Fruit fly (Drosophila melanogaster): Measurements from ENCODE around the gene Spp.

Spp gene

dm6 chr2L:512028-512427 is 32.4 kb downstream of the Spp start (continued):
- TF ChIP-seq CG17612 (GFP tag; IDR thresholded peaks at IDR 0.05) (peak; percentile 52; the same call in 1 of the 2 replicates), CG34376 (GFP tag; optimal IDR thresholded peaks at IDR 0.05) (no peak), MTF-1 (GFP tag; optimal IDR thresholded peaks at IDR 0.05; ENCODE audit: borderline replicate concordance) (no peak), z (GFP tag; IDR thresholded peaks at IDR 0.05) (no peak), CG10366 (GFP tag; IDR thresholded peaks at IDR 0.05) (peak; percentile 67), Doc2 (GFP tag; IDR thresholded peaks at IDR 0.05) (no peak), Neu2 (GFP tag; optimal IDR thresholded peaks at IDR 0.05; ENCODE audit: borderline replicate concordance) (no peak), CG3065 (GFP tag; optimal IDR thresholded peaks at IDR 0.05) (no peak), CG1832 (GFP tag; optimal IDR thresholded peaks at IDR 0.05) (no peak), grau (tag; optimal IDR thresholded peaks at IDR 0.05) (peak; percentile 65), Ptx1 (GFP tag; IDR thresholded peaks at IDR 0.05) (peak; percentile 83), unpg (GFP tag; optimal IDR thresholded peaks at IDR 0.05) (peak; percentile 73), gsb-n (tag; optimal IDR thresholded peaks at IDR 0.05) (peak; percentile 48), sna (GFP tag; IDR thresholded peaks at IDR 0.05; ENCODE audit: partially characterized antibody) (no peak), prd (optimal IDR thresholded peaks at IDR 0.05) (no peak), prd (GFP tag; IDR thresholded peaks at IDR 0.05) (peak; percentile 55; the same call in 2 of the 3 replicates), mam (GFP tag; optimal IDR thresholded peaks at IDR 0.05) (peak; percentile 30), Hr3 (GFP tag; optimal IDR thresholded peaks at IDR 0.05) (peak; percentile 61), NFAT (GFP tag; IDR thresholded peaks at IDR 0.05) (no peak), slou (GFP tag; optimal IDR thresholded peaks at IDR 0.05) (peak; percentile 27), CG4360 (GFP tag; IDR thresholded peaks at IDR 0.05) (0 out of 2 replicates have a peak, but pooled peaks have one; percentile 12), salm (tag; optimal IDR thresholded peaks at IDR 0.05) (peak; percentile 21), Oli (tag; optimal IDR thresholded peaks at IDR 0.05) (peak; percentile 74), CG15479 (GFP tag; optimal IDR thresholded peaks at IDR 0.05) (no peak), dmrt11E (tag; optimal IDR thresholded peaks at IDR 0.05) (peak; percentile 65), nom (GFP tag; optimal IDR thresholded peaks at IDR 0.05) (no peak), CG9797 (GFP tag; optimal IDR thresholded peaks at IDR 0.05) (no peak), fd64A (GFP tag; optimal IDR thresholded peaks at IDR 0.05) (peak; percentile 0), lbe (GFP tag; optimal IDR thresholded peaks at IDR 0.05) (peak; percentile 55), CG8281 (tag; optimal IDR thresholded peaks at IDR 0.05) (peak; percentile 11), CG12391 (tag; optimal IDR thresholded peaks at IDR 0.05) (peak; percentile 74), CG10959 (GFP tag; IDR thresholded peaks at IDR 0.05) (no peak), CG11696 (GFP tag; IDR thresholded peaks at IDR 0.05) (no peak), Lhr (GFP tag; optimal IDR thresholded peaks at IDR 0.05) (peak; percentile 25), NK7.1 (GFP tag; optimal IDR thresholded peaks at IDR 0.05) (no peak), hth (optimal IDR thresholded peaks at IDR 0.05) (no peak), chn (GFP tag; optimal IDR thresholded peaks at IDR 0.05) (peak; percentile 46), fru (optimal IDR thresholded peaks at IDR 0.05) (no peak), BEAF-32 (GFP tag; optimal IDR thresholded peaks at IDR 0.05) (no peak), CG2889 (GFP tag; IDR thresholded peaks at IDR 0.05) (peak; percentile 54; the same call in 1 of the 3 replicates), ham (GFP tag; IDR thresholded peaks at IDR 0.05) (no peak), Myb (GFP tag; optimal IDR thresholded peaks at IDR 0.05) (no peak), fd102C (GFP tag; optimal IDR thresholded peaks at IDR 0.05) (no peak), sd (tag; optimal IDR thresholded peaks at IDR 0.05) (no peak), Spps (tag; optimal IDR thresholded peaks at IDR 0.05) (no peak), CG10654 (GFP tag; optimal IDR thresholded peaks at IDR 0.05) (no peak), CG10209 (GFP tag; optimal IDR thresholded peaks at IDR 0.05) (peak; percentile 62), cwo (GFP tag; optimal IDR thresholded peaks at IDR 0.05) (no peak), knrl (GFP tag; IDR thresholded peaks at IDR 0.05; ENCODE audit: partially characterized antibody) (no peak), Blimp-1 (GFP tag; optimal IDR thresholded peaks at IDR 0.05) (peak; percentile 61), Bgb (GFP tag; IDR thresholded peaks at IDR 0.05; ENCODE audit: partially characterized antibody) (no peak)

Measured in whole organism, embryonic.